Worm (Caenorhabditis elegans): Measurements from ENCODE around the gene phf-33.

ce11 chrX:13274102-13274501 lies 4.7 kb downstream of the phf-33 start, which contains the start of gene cyp-14A3:
- TF ChIP-seq madf-3 (GFP tag; IDR thresholded peaks at IDR 0.05), result no peak
- no peak for TF ChIP-seq ets-4 (GFP tag; optimal IDR thresholded peaks at IDR 0.05)
- no peak for TF ChIP-seq F55B11.4 (tag; optimal IDR thresholded peaks at IDR 0.05; ENCODE audit: borderline replicate concordance, insufficient read depth)
